Worm (Caenorhabditis elegans) whole organism, midembryonic: ENCODE measurements around the gene srd-47.
A peak's percentile ranks its signal among the peaks of the same experiment; 100 is the strongest.

Source experiments
- T22C8.4 ChIP-seq: fragments of 200-800 bp; sonication (Bioruptor generic); IDR thresholded peaks from 2 replicates; pipeline ENCODE4 v1.3.6; 2022; ENCODE audit warnings: missing genetic modification characterization, missing compliant biosample characterization
- cog-1 ChIP-seq: sonication (generic microtip); optimal IDR thresholded peaks from 2 replicates; lab custom pipeline; 2016; ENCODE audit warnings: missing genetic modification characterization, missing compliant biosample characterization
- flt-1 ChIP-seq: fragments of 200-800 bp; sonication (Bioruptor generic); IDR thresholded peaks from 2 replicates; pipeline ENCODE4 v1.3.6; 2022; ENCODE audit warnings: missing genetic modification characterization, missing compliant biosample characterization
- klf-2 ChIP-seq: fragments of 200-800 bp; sonication (Bioruptor generic); conservative IDR thresholded peaks from 2 replicates; pipeline ENCODE4 v1.3.6; 2022; ENCODE audit warnings: missing genetic modification reagents, missing genetic modification characterization, missing compliant biosample characterization
- med-1 ChIP-seq: sonication (generic microtip); optimal IDR thresholded peaks from 2 replicates; lab custom pipeline; 2017; ENCODE audit warnings: missing genetic modification characterization, mild to moderate bottlenecking, missing compliant biosample characterization, antibody characterized with exemption, missing genetic modification reagents; ENCODE audit not compliant: insufficient read depth
- ref-1 ChIP-seq: fragments of 200-800 bp; sonication (Bioruptor generic); conservative IDR thresholded peaks from 2 replicates; pipeline ENCODE4 v1.3.6; 2022; ENCODE audit warnings: missing genetic modification reagents, missing genetic modification characterization, missing compliant biosample characterization
- tab-1 ChIP-seq: fragments of 200-800 bp; sonication (Bioruptor generic); IDR thresholded peaks from 2 replicates; pipeline ENCODE4 v1.3.6; 2022; ENCODE audit warnings: missing genetic modification characterization, missing compliant biosample characterization
- ztf-23 ChIP-seq: fragments of 200-800 bp; sonication (Bioruptor generic); IDR thresholded peaks from 2 replicates; pipeline ENCODE4 v1.3.6; 2022; ENCODE audit warnings: missing genetic modification reagents, missing genetic modification characterization, missing compliant biosample characterization
- ztf-29 ChIP-seq: fragments of 200-800 bp; sonication (Bioruptor generic); IDR thresholded peaks from 2 replicates; pipeline ENCODE4 v1.3.6; 2022; ENCODE audit warnings: missing genetic modification reagents, missing genetic modification characterization, missing compliant biosample characterization

srd-47 gene

DNA sequence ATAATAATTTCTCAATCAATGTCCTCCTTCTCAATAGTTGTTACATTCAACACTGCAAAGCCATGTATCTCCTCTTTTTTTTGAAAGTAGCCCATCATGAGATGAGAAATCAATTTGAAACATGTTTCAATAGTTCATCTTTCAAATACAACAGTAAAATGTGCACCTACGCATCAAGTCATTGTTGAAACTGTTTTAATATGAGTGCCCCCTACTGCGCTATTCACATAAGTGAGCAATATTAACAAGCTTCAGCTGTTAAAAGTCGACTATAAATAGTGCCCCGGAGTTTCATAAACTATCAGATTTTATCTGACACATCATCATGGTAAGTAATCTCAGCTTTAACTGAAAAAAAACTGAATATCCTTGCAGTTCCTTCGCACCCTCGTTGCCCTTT lies 27.0 kb downstream of the srd-47 start, which contains the start of the genes nspc-15 and F19H6.6:
TSS of gene nspc-15 (plus strand) at position 301 of the 400 bp plus-strand sequence.
TSS of gene F19H6.6 (plus strand) at position 384 of the 400 bp plus-strand sequence.
- no peak for TF ChIP-seq klf-2 (GFP tag; lab: Robert Waterston, UW)
- TF ChIP-seq cog-1 (tag; lab: Kevin White, UChicago) = no peak
- no peak for TF ChIP-seq med-1 (GFP tag; lab: Kevin White, UChicago)
- no peak for TF ChIP-seq flt-1 (GFP tag; lab: Robert Waterston, UW)
- no peak for TF ChIP-seq ztf-23
- TF ChIP-seq ztf-29 (GFP tag; lab: Robert Waterston, UW) = no peak
- TF ChIP-seq ref-1 = no peak
- TF ChIP-seq tab-1 (GFP tag; lab: Robert Waterston, UW) = no peak
- TF ChIP-seq T22C8.4 (GFP tag; lab: Robert Waterston, UW) = no peak

DNA sequence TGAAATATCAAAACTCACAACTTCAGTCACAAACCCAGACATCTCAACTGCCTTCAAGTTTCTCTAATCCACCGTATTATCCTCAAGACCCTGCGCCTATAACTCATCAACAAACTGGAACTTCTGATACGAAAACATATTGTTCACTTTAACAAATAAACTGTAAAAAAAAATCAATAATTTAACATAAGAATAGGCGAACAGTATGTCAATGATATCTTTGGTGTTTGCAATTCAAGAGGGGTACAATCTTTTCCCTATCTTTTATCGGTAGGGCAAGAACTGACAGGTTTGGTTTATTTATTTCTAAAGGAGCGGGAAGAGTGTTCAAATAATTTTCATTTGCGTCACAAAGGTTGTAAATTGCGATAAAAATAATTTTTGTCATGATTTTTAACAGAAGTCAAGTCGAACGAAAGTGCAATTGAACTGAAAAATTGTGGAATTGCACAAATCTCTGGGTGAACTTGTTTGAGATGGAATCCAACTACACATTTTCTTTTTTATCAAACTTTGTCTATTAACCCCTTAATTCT lies 29.6 kb downstream of the srd-47 start:
- TF ChIP-seq T22C8.4 (GFP tag; lab: Robert Waterston, UW) = peak; percentile 91
- TF ChIP-seq tab-1 (GFP tag; lab: Robert Waterston, UW) = no peak
- TF ChIP-seq ztf-23 = 0 out of 2 replicates have a peak, but pooled peaks have one; percentile 35
- TF ChIP-seq klf-2 (GFP tag; lab: Robert Waterston, UW) = peak; percentile 44; the same call in 1 of the 2 replicates
- TF ChIP-seq cog-1 (tag; lab: Kevin White, UChicago) = peak; percentile 87
- TF ChIP-seq ref-1 = no peak
- TF ChIP-seq med-1 (GFP tag; lab: Kevin White, UChicago) = peak; percentile 12
- no peak for TF ChIP-seq flt-1 (GFP tag; lab: Robert Waterston, UW)
- TF ChIP-seq ztf-29 (GFP tag; lab: Robert Waterston, UW) = no peak

DNA sequence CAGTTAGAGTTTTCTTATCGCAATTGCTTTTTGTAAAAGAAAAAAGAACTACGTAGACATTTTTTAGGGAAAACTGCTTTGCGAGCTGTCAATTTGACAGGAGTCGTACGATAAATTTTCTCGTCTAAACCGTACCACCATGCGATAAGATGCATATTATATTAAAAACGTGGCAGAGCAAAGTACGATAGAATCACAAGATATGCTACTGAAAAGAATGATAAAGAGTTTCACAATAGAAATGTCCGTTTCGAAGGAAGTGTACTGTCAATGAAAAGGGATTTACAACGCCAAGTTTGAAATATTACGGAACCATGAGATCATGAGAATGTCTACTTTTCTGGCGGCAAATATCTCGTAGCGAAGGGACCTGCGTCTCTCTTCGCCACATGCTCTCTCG lies 31.4 kb downstream of the srd-47 start, which contains the start of gene F19H6.5:
TSS of gene F19H6.5 (minus strand) at position 101 of the 400 bp plus-strand sequence.
- TF ChIP-seq ztf-23 (no peak), flt-1 (GFP tag; lab: Robert Waterston, UW) (no peak), klf-2 (GFP tag; lab: Robert Waterston, UW) (no peak), ref-1 (no peak), cog-1 (tag; lab: Kevin White, UChicago) (no peak), tab-1 (GFP tag; lab: Robert Waterston, UW) (no peak), med-1 (GFP tag; lab: Kevin White, UChicago) (no peak), ztf-29 (GFP tag; lab: Robert Waterston, UW) (no peak), T22C8.4 (GFP tag; lab: Robert Waterston, UW) (no peak)

DNA sequence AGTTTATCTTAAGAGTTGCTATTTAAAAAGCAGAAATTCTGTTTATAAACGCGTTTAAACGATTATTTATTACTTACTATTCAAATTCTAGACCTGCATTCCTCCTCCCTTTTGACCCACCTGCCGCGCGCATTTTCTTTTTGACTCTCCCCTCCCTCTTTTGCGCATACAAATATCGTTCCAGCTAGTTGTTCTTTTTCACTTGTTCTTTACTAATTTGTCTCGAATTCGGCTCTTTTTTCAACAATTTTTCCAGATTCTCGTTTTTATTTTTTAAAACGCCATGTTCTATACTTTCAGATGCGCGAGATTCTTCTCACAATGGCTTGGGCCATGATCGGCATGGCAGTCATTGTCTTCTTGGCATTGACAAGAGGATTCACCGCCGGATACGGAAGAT lies 31.9 kb downstream of the srd-47 start, which contains the start of gene F19H6.4:
TSS of gene F19H6.4 (plus strand) at position 301 of the 400 bp plus-strand sequence.
- no peak for TF ChIP-seq flt-1 (GFP tag; lab: Robert Waterston, UW)
- no peak for TF ChIP-seq ref-1

DNA sequence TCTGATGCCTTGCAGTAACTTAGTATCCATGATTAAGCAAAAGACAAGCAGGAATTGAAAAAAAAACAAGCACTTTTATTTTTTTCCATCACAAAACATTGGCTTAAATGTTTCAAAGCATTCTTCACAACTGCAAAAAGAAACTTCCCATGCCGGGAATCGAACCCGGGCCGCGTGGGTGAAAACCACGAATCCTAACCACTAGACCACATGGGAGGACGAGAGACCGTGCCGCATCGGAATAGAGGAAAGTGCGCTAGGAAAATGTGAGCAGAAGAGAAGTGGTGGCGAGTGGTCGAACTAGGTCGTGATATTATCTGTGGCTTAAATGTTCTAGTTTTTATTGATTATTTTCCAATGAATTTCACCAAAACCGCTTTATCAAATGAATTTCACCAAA lies 34.1 kb downstream of the srd-47 start:
- TF ChIP-seq cog-1 (tag; lab: Kevin White, UChicago) = no peak
- peak; percentile 58; the same call in 1 of the 2 replicates for TF ChIP-seq ref-1
- TF ChIP-seq med-1 (GFP tag; lab: Kevin White, UChicago) = peak; percentile 21
- peak; percentile 92 for TF ChIP-seq flt-1 (GFP tag; lab: Robert Waterston, UW)
- peak; percentile 62 for TF ChIP-seq T22C8.4 (GFP tag; lab: Robert Waterston, UW)
- TF ChIP-seq ztf-23 = peak; percentile 85
- TF ChIP-seq tab-1 (GFP tag; lab: Robert Waterston, UW) = peak; percentile 81
- TF ChIP-seq klf-2 (GFP tag; lab: Robert Waterston, UW) = 0 out of 2 replicates have a peak, but pooled peaks have one; percentile 34
- peak; percentile 47; the same call in 1 of the 2 replicates for TF ChIP-seq ztf-29 (GFP tag; lab: Robert Waterston, UW)

DNA sequence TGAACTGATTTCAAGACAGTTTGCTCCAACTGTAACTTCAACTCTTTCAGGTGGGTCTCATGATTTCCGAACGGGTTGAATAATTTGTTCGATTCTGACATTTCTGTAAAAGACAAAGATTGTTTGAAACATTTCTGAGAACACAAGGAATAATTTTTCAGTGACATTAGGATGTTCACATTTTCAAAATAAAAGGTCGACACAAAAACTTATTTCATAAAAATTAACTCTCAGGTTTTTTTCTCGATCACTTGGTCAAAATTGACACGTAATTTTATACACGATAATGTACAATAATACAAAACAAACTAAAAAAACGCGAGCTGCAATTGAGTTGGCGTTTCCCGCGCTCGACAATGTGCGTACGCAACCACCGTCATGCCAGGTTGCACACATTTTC lies 37.9 kb downstream of the srd-47 start, which contains the start of gene rif-1.2:
TSS of gene rif-1.2 (minus strand) at position 101 of the 400 bp plus-strand sequence.
- TF ChIP-seq med-1 (GFP tag; lab: Kevin White, UChicago) (no peak), flt-1 (GFP tag; lab: Robert Waterston, UW) (no peak), cog-1 (tag; lab: Kevin White, UChicago) (no peak)

DNA sequence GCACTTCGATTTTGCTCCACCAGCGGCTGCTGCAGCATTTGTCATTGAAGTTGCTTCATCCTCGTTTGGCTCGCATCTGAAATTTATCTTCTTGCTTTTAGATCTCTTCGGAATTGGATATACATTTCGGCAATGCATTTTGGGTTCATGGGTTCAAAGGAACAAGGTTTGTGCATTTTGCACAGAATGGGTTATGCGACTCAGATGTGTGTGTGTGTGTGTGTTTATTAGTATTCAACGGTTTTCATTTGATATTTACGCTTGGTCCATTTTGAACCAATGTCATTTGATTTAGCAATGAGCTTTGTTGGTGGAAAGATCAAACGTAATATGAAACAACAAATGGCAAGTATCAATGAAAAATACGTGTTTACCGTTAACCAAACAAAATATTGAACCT lies 42.3 kb downstream of the srd-47 start:
- TF ChIP-seq ztf-23 (no peak), T22C8.4 (GFP tag; lab: Robert Waterston, UW) (no peak), med-1 (GFP tag; lab: Kevin White, UChicago) (no peak), cog-1 (tag; lab: Kevin White, UChicago) (no peak), ref-1 (no peak), klf-2 (GFP tag; lab: Robert Waterston, UW) (no peak), flt-1 (GFP tag; lab: Robert Waterston, UW) (no peak), tab-1 (GFP tag; lab: Robert Waterston, UW) (no peak), ztf-29 (GFP tag; lab: Robert Waterston, UW) (no peak)

DNA sequence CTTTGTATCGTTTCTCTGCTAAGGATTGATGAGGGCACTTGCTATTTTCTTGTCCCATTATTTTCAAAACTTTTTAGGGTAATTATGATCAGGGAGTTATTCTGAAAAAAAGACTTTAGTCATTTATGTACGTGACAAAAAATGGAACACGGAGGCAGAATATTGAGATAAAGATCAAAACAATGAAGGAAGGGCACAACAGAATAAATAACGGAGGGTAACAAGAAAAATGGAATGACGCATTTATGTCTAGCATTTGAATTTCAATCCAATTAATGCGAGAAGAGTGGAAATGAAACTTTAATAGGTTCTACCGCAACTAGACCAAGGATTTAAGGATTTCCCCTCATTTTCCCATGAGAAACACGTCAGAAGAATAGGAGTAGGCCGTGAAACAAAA lies 44.9 kb downstream of the srd-47 start, which contains the start of gene glb-13:
TSS of gene glb-13 (minus strand) at position 101 of the 400 bp plus-strand sequence.
- TF ChIP-seq ztf-23 (no peak), cog-1 (tag; lab: Kevin White, UChicago) (no peak), tab-1 (GFP tag; lab: Robert Waterston, UW) (no peak), klf-2 (GFP tag; lab: Robert Waterston, UW) (no peak), flt-1 (GFP tag; lab: Robert Waterston, UW) (no peak), T22C8.4 (GFP tag; lab: Robert Waterston, UW) (no peak), med-1 (GFP tag; lab: Kevin White, UChicago) (no peak), ztf-29 (GFP tag; lab: Robert Waterston, UW) (no peak), ref-1 (no peak)
